Worm (Caenorhabditis elegans) whole organism, midembryonic: ENCODE data around the gene lron-10.

Source experiments
- cog-1 ChIP-seq: sonication (generic microtip); optimal IDR thresholded peaks from 2 replicates; lab custom pipeline; 2016; ENCODE audit warnings: missing genetic modification characterization, missing compliant biosample characterization
- ztf-23 ChIP-seq: fragments of 200-800 bp; sonication (Bioruptor generic); IDR thresholded peaks from 2 replicates; pipeline ENCODE4 v1.3.6; 2022; ENCODE audit warnings: missing genetic modification reagents, missing genetic modification characterization, missing compliant biosample characterization

- no peak for TF ChIP-seq cog-1 (tag; lab: Kevin White, UChicago)
- TF ChIP-seq ztf-23 (GFP tag; lab: Robert Waterston, UW), result no peak
These were observed 36.5 kb upstream of the lron-10 start for ce11 chrIII:10657661-10658060.
